Worm (Caenorhabditis elegans) whole organism, young adult: Measurements from ENCODE around the gene Y39B6A.3.
A peak's percentile ranks its signal among the peaks of the same experiment; 100 is the strongest.

Experiments
- B0261.1 ChIP-seq: sonication (generic microtip); optimal IDR thresholded peaks from 2 replicates; lab custom pipeline; 2016; ENCODE audit warnings: mild to moderate bottlenecking, missing genetic modification characterization, moderate library complexity, missing compliant biosample characterization
- C06A6.2 ChIP-seq: fragments of 200-800 bp; sonication (Bioruptor generic); conservative IDR thresholded peaks from 2 replicates; pipeline ENCODE4 v1.3.6; 2022; ENCODE audit warnings: missing genetic modification characterization, missing compliant biosample characterization
- K11D2.4 ChIP-seq: fragments of 200-800 bp; sonication (Bioruptor generic); IDR thresholded peaks from 2 replicates; pipeline ENCODE4 v1.3.6; 2022; ENCODE audit warnings: missing genetic modification reagents, missing genetic modification characterization, missing compliant biosample characterization
- Y53G8AR.9 ChIP-seq: fragments of 200-800 bp; sonication (Bioruptor generic); conservative IDR thresholded peaks from 2 replicates; pipeline ENCODE4 v1.3.6; 2022; ENCODE audit warnings: missing genetic modification reagents, missing genetic modification characterization, missing compliant biosample characterization
- aptf-2 ChIP-seq: fragments of 200-800 bp; sonication (Bioruptor generic); conservative IDR thresholded peaks from 2 replicates; pipeline ENCODE4 v1.3.6; 2022; ENCODE audit warnings: missing genetic modification reagents, missing genetic modification characterization, missing compliant biosample characterization
- atf-7 ChIP-seq: sonication (generic microtip); optimal IDR thresholded peaks from 2 replicates; lab custom pipeline; 2017; ENCODE audit warnings: mild to moderate bottlenecking, missing genetic modification characterization, missing compliant biosample characterization
- athp-1 ChIP-seq: sonication (generic microtip); optimal IDR thresholded peaks from 2 replicates; lab custom pipeline; 2017; ENCODE audit warnings: mild to moderate bottlenecking, missing genetic modification characterization, missing compliant biosample characterization
- attf-3 ChIP-seq: fragments of 200-800 bp; sonication (Bioruptor generic); conservative IDR thresholded peaks from 2 replicates; pipeline ENCODE4 v1.3.6; 2022; ENCODE audit warnings: missing genetic modification reagents, missing genetic modification characterization, missing compliant biosample characterization
- attf-5 ChIP-seq: fragments of 200-800 bp; sonication (Bioruptor generic); optimal IDR thresholded peaks from 2 replicates; lab custom pipeline; 2018; ENCODE audit warnings: mild to moderate bottlenecking, missing genetic modification characterization, missing compliant biosample characterization
- cebp-1 ChIP-seq, 2 experiments: fragments of 200-800 bp in 1 of 2; sonication (Bioruptor generic) in 1 of 2; sonication (generic microtip) in 1 of 2; IDR thresholded peaks in 1 of 2; optimal IDR thresholded peaks in 1 of 2; 2 replicates each; pipeline versions ENCODE4 v1.3.6 to Lab custom; 2017 to 2022; ENCODE audit warnings: missing compliant biosample characterization in 2 of 2, missing genetic modification characterization in 2 of 2, mild to moderate bottlenecking in 1 of 2, missing genetic modification reagents in 1 of 2, moderate library complexity in 1 of 2
- dox-1 ChIP-seq: fragments of 200-800 bp; sonication (Bioruptor generic); IDR thresholded peaks from 2 replicates; pipeline ENCODE4 v1.3.6; 2022; ENCODE audit warnings: missing genetic modification reagents, missing genetic modification characterization, missing compliant biosample characterization
- dpff-1 ChIP-seq: sonication (generic microtip); optimal IDR thresholded peaks from 2 replicates; lab custom pipeline; 2017; ENCODE audit warnings: mild to moderate bottlenecking, missing genetic modification characterization, missing compliant biosample characterization
- egl-18 ChIP-seq: fragments of 200-800 bp; sonication (Bioruptor generic); IDR thresholded peaks from 2 replicates; pipeline ENCODE4 v1.3.6; 2022; ENCODE audit warnings: missing genetic modification reagents, missing genetic modification characterization, missing compliant biosample characterization
- egrh-3 ChIP-seq: fragments of 200-800 bp; sonication (Bioruptor generic); IDR thresholded peaks from 2 replicates; pipeline ENCODE4 v1.3.6; 2022; ENCODE audit warnings: missing genetic modification reagents, missing genetic modification characterization, missing compliant biosample characterization
- gei-17 ChIP-seq: fragments of 200-800 bp; sonication (Bioruptor generic); optimal IDR thresholded peaks from 2 replicates; lab custom pipeline; 2018; ENCODE audit warnings: mild to moderate bottlenecking, missing genetic modification characterization, missing compliant biosample characterization
- hmg-1.2 ChIP-seq: fragments of 200-800 bp; sonication (Bioruptor generic); IDR thresholded peaks from 2 replicates; pipeline ENCODE4 v1.3.6; 2022; ENCODE audit warnings: missing genetic modification reagents, missing genetic modification characterization, missing compliant biosample characterization
- hrde-1 ChIP-seq: sonication (generic microtip); optimal IDR thresholded peaks from 2 replicates; lab custom pipeline; 2016; ENCODE audit warnings: missing genetic modification characterization, mild to moderate bottlenecking, missing compliant biosample characterization, moderate library complexity, missing genotype, missing genetic modification reagents, borderline replicate concordance
- let-607 ChIP-seq, 2 experiments: fragments of 200-800 bp in 1 of 2; sonication (Bioruptor generic) in 1 of 2; sonication (generic microtip) in 1 of 2; optimal IDR thresholded peaks; 2 replicates each; lab custom pipeline; 2016 to 2018; ENCODE audit warnings: mild to moderate bottlenecking in 2 of 2, missing compliant biosample characterization in 2 of 2, missing genetic modification characterization in 2 of 2, moderate library complexity in 2 of 2, missing genotype in 1 of 2
- lin-54 ChIP-seq: fragments of 200-800 bp; sonication (Bioruptor generic); optimal IDR thresholded peaks from 2 replicates; lab custom pipeline; 2018; ENCODE audit warnings: mild to moderate bottlenecking, missing genetic modification characterization, missing compliant biosample characterization
- lsl-1 ChIP-seq: fragments of 200-800 bp; sonication (Bioruptor generic); optimal IDR thresholded peaks from 2 replicates; lab custom pipeline; 2018; ENCODE audit warnings: mild to moderate bottlenecking, missing genetic modification characterization, moderate library complexity, missing compliant biosample characterization
- madf-3 ChIP-seq: fragments of 200-800 bp; sonication (Bioruptor generic); IDR thresholded peaks from 2 replicates; pipeline ENCODE4 v1.3.6; 2022; ENCODE audit warnings: missing genetic modification reagents, missing genetic modification characterization, missing compliant biosample characterization
- madf-8 ChIP-seq: fragments of 200-800 bp; sonication (Bioruptor generic); conservative IDR thresholded peaks from 2 replicates; pipeline ENCODE4 v1.3.6; 2022; ENCODE audit warnings: missing genetic modification reagents, missing genetic modification characterization, missing compliant biosample characterization
- mel-28 ChIP-seq: sonication (generic microtip); optimal IDR thresholded peaks from 2 replicates; lab custom pipeline; 2016; ENCODE audit warnings: borderline replicate concordance, mild to moderate bottlenecking, missing genetic modification characterization, missing compliant biosample characterization
- nfya-2 ChIP-seq: fragments of 200-800 bp; sonication (Bioruptor generic); IDR thresholded peaks from 2 replicates; pipeline ENCODE4 v1.3.6; 2022; ENCODE audit warnings: missing genetic modification reagents, missing genetic modification characterization, missing compliant biosample characterization
- nhr-120 ChIP-seq: fragments of 200-800 bp; sonication (Bioruptor generic); IDR thresholded peaks from 2 replicates; pipeline ENCODE4 v1.3.6; 2022; ENCODE audit warnings: missing genetic modification characterization, missing compliant biosample characterization
- nhr-27 ChIP-seq: fragments of 200-800 bp; sonication (Bioruptor generic); optimal IDR thresholded peaks from 2 replicates; lab custom pipeline; 2018; ENCODE audit warnings: mild to moderate bottlenecking, missing genetic modification characterization, moderate library complexity, missing compliant biosample characterization
- nhr-80 ChIP-seq: sonication (generic microtip); optimal IDR thresholded peaks from 2 replicates; lab custom pipeline; 2016; ENCODE audit warnings: missing genetic modification characterization, missing compliant biosample characterization
- nhr-90 ChIP-seq: sonication (generic microtip); optimal IDR thresholded peaks from 2 replicates; lab custom pipeline; 2016; ENCODE audit warnings: missing genotype, mild to moderate bottlenecking, missing genetic modification characterization, missing compliant biosample characterization
- pha-4 ChIP-seq: fragments of 150-350 bp; sonication (generic microtip); optimal IDR thresholded peaks from 2 replicates; lab custom pipeline; 2014; ENCODE audit warnings: missing biosample characterization, missing genetic modification reagents, missing genetic modification characterization
- rec-8 ChIP-seq, 2 experiments: sonication (generic microtip); optimal IDR thresholded peaks; 2 replicates each; lab custom pipeline; 2016; ENCODE audit warnings: mild to moderate bottlenecking in 2 of 2, missing genetic modification characterization in 2 of 2, missing genetic modification reagents in 2 of 2, missing genotype in 2 of 2, missing biosample characterization in 1 of 2, missing compliant biosample characterization in 1 of 2, moderate library complexity in 1 of 2
- repo-1 ChIP-seq: sonication (generic microtip); optimal IDR thresholded peaks from 2 replicates; lab custom pipeline; 2017; ENCODE audit warnings: mild to moderate bottlenecking, missing genetic modification characterization, missing compliant biosample characterization
- rpc-1 ChIP-seq, 2 experiments: fragments of 150-350 bp in 1 of 2; sonication (generic microtip) in 1 of 2; optimal IDR thresholded peaks; 2 replicates each; lab custom pipeline; 2014 to 2018; ENCODE audit warnings: missing biosample characterization in 1 of 2, missing genetic modification characterization in 1 of 2, missing genetic modification reagents in 1 of 2, missing genotype in 1 of 2
- snpc-3.4 ChIP-seq: sonication (generic microtip); optimal IDR thresholded peaks from 2 replicates; lab custom pipeline; 2017; ENCODE audit warnings: missing genetic modification characterization, mild to moderate bottlenecking, missing compliant biosample characterization, antibody characterized with exemption, moderate library complexity, missing genotype, missing genetic modification reagents
- somi-1 ChIP-seq: fragments of 200-800 bp; sonication (Bioruptor generic); optimal IDR thresholded peaks from 2 replicates; lab custom pipeline; 2018; ENCODE audit warnings: mild to moderate bottlenecking, missing genetic modification characterization, missing compliant biosample characterization
- tbp1 ChIP-seq: fragments of 200-800 bp; sonication (Bioruptor generic); optimal IDR thresholded peaks from 2 replicates; lab custom pipeline; 2018; ENCODE audit warnings: mild to moderate bottlenecking, missing genetic modification characterization, missing compliant biosample characterization
- xnd-1 ChIP-seq: sonication (generic microtip); optimal IDR thresholded peaks from 2 replicates; lab custom pipeline; 2016; ENCODE audit warnings: missing genotype, missing genetic modification reagents, missing genetic modification characterization, missing compliant biosample characterization
- zim-3 ChIP-seq: sonication (generic microtip); optimal IDR thresholded peaks from 2 replicates; lab custom pipeline; 2017; ENCODE audit warnings: mild to moderate bottlenecking, missing genetic modification characterization, moderate library complexity, missing compliant biosample characterization
- ztf-18 ChIP-seq: sonication (generic microtip); optimal IDR thresholded peaks from 2 replicates; lab custom pipeline; 2016; ENCODE audit warnings: missing genotype, mild to moderate bottlenecking, missing genetic modification characterization, missing compliant biosample characterization
- ztf-22 ChIP-seq: fragments of 200-800 bp; sonication (Bioruptor generic); optimal IDR thresholded peaks from 2 replicates; lab custom pipeline; 2018; ENCODE audit warnings: mild to moderate bottlenecking, missing genetic modification characterization, moderate library complexity, missing compliant biosample characterization

The Y39B6A.3 gene

DNA sequence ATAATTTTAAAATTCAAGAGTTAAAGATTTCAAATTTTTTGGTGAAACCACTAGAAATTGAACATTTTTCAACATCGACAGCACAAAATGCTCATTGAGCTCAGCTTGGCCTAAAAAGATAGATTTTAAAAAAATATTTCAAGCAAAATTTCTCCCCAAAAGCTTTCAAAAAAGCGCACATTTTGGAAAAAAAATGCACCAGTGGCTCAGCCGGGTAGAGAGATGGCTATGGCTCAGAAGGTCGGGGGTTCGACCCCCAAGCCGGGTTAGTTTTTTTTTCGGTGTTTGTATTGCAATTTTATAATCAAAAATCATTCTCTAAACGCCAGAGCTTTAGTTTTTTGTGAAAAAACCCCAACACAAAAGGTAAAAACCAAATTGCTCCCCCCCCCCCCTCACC lies 12.0 kb downstream of the Y39B6A.3 start:
- no peak for TF ChIP-seq nhr-80 (tag; lab: Kevin White, UChicago)
- TF ChIP-seq madf-8 (GFP tag; lab: Robert Waterston, UW) = no peak
- no peak for TF ChIP-seq madf-3 (GFP tag; lab: Robert Waterston, UW)
- TF ChIP-seq atf-7 (tag; lab: Kevin White, UChicago) = no peak
- no peak for TF ChIP-seq attf-5 (GFP tag; lab: Kevin White, UChicago)
- no peak for TF ChIP-seq zim-3 (tag; lab: Kevin White, UChicago)
- no peak for TF ChIP-seq nhr-120 (GFP tag; lab: Robert Waterston, UW)
- TF ChIP-seq rec-8 (tag; optimal IDR thresholded peaks at IDR 0.05; lab: Kevin White, UChicago) = peak in 1 of 2 experiments; percentile 2
- TF ChIP-seq B0261.1 (tag; lab: Kevin White, UChicago) = peak; percentile 49
- no peak for TF ChIP-seq hmg-1.2 (GFP tag; lab: Robert Waterston, UW)
- TF ChIP-seq tbp1 = peak; percentile 77
- TF ChIP-seq let-607 (tag; optimal IDR thresholded peaks at IDR 0.05; lab: Kevin White, UChicago) = no peak
- peak; percentile 7 for TF ChIP-seq ztf-18 (tag; lab: Kevin White, UChicago)
- TF ChIP-seq hrde-1 (tag; lab: Kevin White, UChicago) = no peak
- TF ChIP-seq dox-1 = no peak
- TF ChIP-seq rpc-1 (optimal IDR thresholded peaks at IDR 0.05; lab: Kevin White, UChicago) = peak; percentile 45
- peak; percentile 71 for TF ChIP-seq rpc-1 (tag; optimal IDR thresholded peaks at IDR 0.05; lab: Kevin White, UChicago)
- TF ChIP-seq, all 124 proteins: peak for 5

- TF ChIP-seq dox-1 = no peak
- no peak for TF ChIP-seq mel-28 (tag; lab: Kevin White, UChicago)
- no peak for TF ChIP-seq aptf-2 (GFP tag; lab: Robert Waterston, UW)
- TF ChIP-seq ztf-22 (GFP tag; lab: Kevin White, UChicago) = no peak
- no peak for TF ChIP-seq snpc-3.4
- no peak for TF ChIP-seq pha-4 (tag; lab: Kevin White, UChicago)
- TF ChIP-seq nfya-2 (GFP tag; lab: Robert Waterston, UW) = no peak
- TF ChIP-seq egl-18 (GFP tag; lab: Robert Waterston, UW) = no peak
- TF ChIP-seq C06A6.2 (GFP tag; lab: Robert Waterston, UW) = no peak
- TF ChIP-seq nhr-90 = no peak
- no peak for TF ChIP-seq athp-1 (tag; lab: Kevin White, UChicago)
- no peak for TF ChIP-seq lsl-1 (GFP tag; lab: Kevin White, UChicago)
- no peak for TF ChIP-seq attf-3
- no peak for TF ChIP-seq Y53G8AR.9 (GFP tag; lab: Robert Waterston, UW)
- no peak for TF ChIP-seq nhr-27
- TF ChIP-seq lin-54 (GFP tag; lab: Kevin White, UChicago) = no peak
- no peak for TF ChIP-seq cebp-1 (GFP tag; IDR thresholded peaks at IDR 0.05; lab: Robert Waterston, UW)
- TF ChIP-seq cebp-1 (tag; optimal IDR thresholded peaks at IDR 0.05; lab: Kevin White, UChicago) = no peak
- no peak for TF ChIP-seq hrde-1 (tag; lab: Kevin White, UChicago)
- no peak for TF ChIP-seq gei-17 (GFP tag; lab: Kevin White, UChicago)
- no peak for TF ChIP-seq egrh-3
Measured at ce11 chrV:19177070-19177469, 12.7 kb downstream of the Y39B6A.3 start.

- no peak for TF ChIP-seq K11D2.4 (GFP tag; lab: Robert Waterston, UW)
- TF ChIP-seq somi-1 (GFP tag; lab: Kevin White, UChicago) = no peak
- no peak for TF ChIP-seq repo-1 (tag; lab: Kevin White, UChicago)
- TF ChIP-seq gei-17 (GFP tag; lab: Kevin White, UChicago) = no peak
- no peak for TF ChIP-seq xnd-1
- no peak for TF ChIP-seq nfya-2 (GFP tag; lab: Robert Waterston, UW)
- TF ChIP-seq dpff-1 = no peak
- no peak for TF ChIP-seq dox-1
Measured at ce11 chrV:19175714-19176113, 14.1 kb downstream of the Y39B6A.3 start.
